Worm (Caenorhabditis elegans) whole organism, L4 larva: Measurements from ENCODE around the gene icap-1.
A peak's percentile ranks its signal among the peaks of the same experiment; 100 is the strongest.

ENCODE experiments used
- F10B5.3 ChIP-seq: sonication (generic microtip); optimal IDR thresholded peaks from 2 replicates; lab custom pipeline; 2016; ENCODE audit warnings: mild to moderate bottlenecking, missing genetic modification characterization, missing compliant biosample characterization
- Y48G9A.11 ChIP-seq: fragments of 200-800 bp; sonication (Bioruptor generic); IDR thresholded peaks from 2 replicates; pipeline ENCODE4 v1.3.6; 2022; ENCODE audit warnings: missing genetic modification reagents, missing genetic modification characterization, missing compliant biosample characterization
- Y5F2A.4 ChIP-seq: fragments of 200-800 bp; sonication (Bioruptor generic); optimal IDR thresholded peaks from 2 replicates; lab custom pipeline; 2018; ENCODE audit warnings: mild to moderate bottlenecking, missing genetic modification characterization, missing compliant biosample characterization
- ZK337.2 ChIP-seq: fragments of 200-800 bp; sonication (Bioruptor generic); IDR thresholded peaks from 2 replicates; pipeline ENCODE4 v1.3.6; 2022; ENCODE audit warnings: missing genetic modification reagents, missing genetic modification characterization, missing compliant biosample characterization
- ZK546.5 ChIP-seq, 2 experiments: sonication (generic microtip); optimal IDR thresholded peaks; 2 replicates each; lab custom pipeline; 2017; ENCODE audit warnings: missing biosample characterization in 2 of 2, missing genetic modification characterization in 2 of 2
- aha-1 ChIP-seq: fragments of 150-350 bp; peaks from one replicate; lab custom pipeline; 2014; ENCODE audit warnings: missing biosample characterization, missing genetic modification characterization
- ama-1 ChIP-seq: fragments of 150-350 bp; optimal IDR thresholded peaks from 2 replicates; lab custom pipeline; 2014; ENCODE audit warnings: inconsistent platforms, mixed read lengths
- ceh-28 ChIP-seq: fragments of 150-350 bp; optimal IDR thresholded peaks from 2 replicates; lab custom pipeline; 2014; ENCODE audit warnings: missing biosample characterization, missing genetic modification reagents, missing genetic modification characterization
- ceh-44 ChIP-seq: fragments of 200-800 bp; sonication (Bioruptor generic); IDR thresholded peaks from 2 replicates; pipeline ENCODE4 v1.3.6; 2022; ENCODE audit warnings: missing genetic modification reagents, missing genetic modification characterization, missing compliant biosample characterization
- ceh-62 ChIP-seq: sonication (generic microtip); optimal IDR thresholded peaks from 2 replicates; lab custom pipeline; 2017; ENCODE audit warnings: missing biosample characterization, missing genetic modification characterization
- ceh-82 ChIP-seq: sonication (generic microtip); optimal IDR thresholded peaks from 2 replicates; lab custom pipeline; 2017; ENCODE audit warnings: missing biosample characterization, missing genetic modification characterization
- daf-12 ChIP-seq: fragments of 150-350 bp; optimal IDR thresholded peaks from 2 replicates; lab custom pipeline; 2014; ENCODE audit warnings: missing biosample characterization, missing genetic modification reagents, missing genetic modification characterization
- daf-16 ChIP-seq, 3 experiments: sonication (generic microtip); optimal IDR thresholded peaks; 2 replicates each; lab custom pipeline; 2016 to 2017; ENCODE audit warnings: missing genetic modification characterization in 3 of 3, missing genetic modification reagents in 3 of 3, mild to moderate bottlenecking in 2 of 3, missing compliant biosample characterization in 2 of 3, missing biosample characterization in 1 of 3, moderate library complexity in 1 of 3
- daf-8 ChIP-seq: fragments of 200-800 bp; sonication (Bioruptor generic); IDR thresholded peaks from 2 replicates; pipeline ENCODE4 v1.3.6; 2022; ENCODE audit warnings: missing genetic modification characterization, missing compliant biosample characterization
- dmd-9 ChIP-seq: fragments of 200-800 bp; sonication (Bioruptor generic); IDR thresholded peaks from 2 replicates; pipeline ENCODE4 v1.3.6; 2022; ENCODE audit warnings: missing genetic modification reagents, missing genetic modification characterization, missing compliant biosample characterization
- dpl-1 ChIP-seq: fragments of 150-350 bp; optimal IDR thresholded peaks from 2 replicates; lab custom pipeline; 2014; ENCODE audit warnings: missing biosample characterization, missing genetic modification reagents, missing genetic modification characterization
- hmg-1.1 ChIP-seq: fragments of 200-800 bp; sonication (Bioruptor generic); IDR thresholded peaks from 2 replicates; pipeline ENCODE4 v1.3.6; 2022; ENCODE audit warnings: missing genetic modification reagents, missing genetic modification characterization, missing compliant biosample characterization
- lim-7 ChIP-seq: fragments of 200-800 bp; sonication (Bioruptor generic); IDR thresholded peaks from 2 replicates; pipeline ENCODE4 v1.3.6; 2022; ENCODE audit warnings: missing genetic modification characterization, missing compliant biosample characterization
- lin-13 ChIP-seq: fragments of 150-350 bp; optimal IDR thresholded peaks from 2 replicates; lab custom pipeline; 2014; ENCODE audit warnings: missing biosample characterization, missing genetic modification reagents, missing genetic modification characterization
- lin-15B ChIP-seq: fragments of 150-350 bp; sonication (generic microtip); optimal IDR thresholded peaks from 3 replicates; lab custom pipeline; 2014; ENCODE audit warnings: missing biosample characterization, missing genetic modification characterization
- lin-38 ChIP-seq: fragments of 200-800 bp; sonication (Bioruptor generic); IDR thresholded peaks from 2 replicates; pipeline ENCODE4 v1.3.6; 2022; ENCODE audit warnings: missing genetic modification reagents, missing genetic modification characterization, missing compliant biosample characterization
- lin-39 ChIP-seq: fragments of 150-350 bp; optimal IDR thresholded peaks from 2 replicates; lab custom pipeline; 2014; ENCODE audit warnings: missing biosample characterization, missing genetic modification reagents, missing genetic modification characterization
- mdt-29 ChIP-seq: fragments of 200-800 bp; sonication (Bioruptor generic); IDR thresholded peaks from 2 replicates; pipeline ENCODE4 v1.3.6; 2022; ENCODE audit warnings: missing genetic modification reagents, missing genetic modification characterization, missing compliant biosample characterization
- mes-2 ChIP-seq: sonication (generic microtip); optimal IDR thresholded peaks from 2 replicates; lab custom pipeline; 2016; ENCODE audit warnings: missing genotype, mild to moderate bottlenecking, missing genetic modification characterization, missing compliant biosample characterization; ENCODE audit not compliant: poor library complexity, severe bottlenecking
- nhr-10 ChIP-seq: fragments of 150-350 bp; optimal IDR thresholded peaks from 2 replicates; lab custom pipeline; 2014; ENCODE audit warnings: missing biosample characterization, missing genetic modification characterization
- nhr-11 ChIP-seq: fragments of 150-350 bp; optimal IDR thresholded peaks from 2 replicates; lab custom pipeline; 2014; ENCODE audit warnings: missing biosample characterization, missing genetic modification characterization
- nhr-237 ChIP-seq: sonication (generic microtip); optimal IDR thresholded peaks from 2 replicates; lab custom pipeline; 2017; ENCODE audit warnings: missing biosample characterization, missing genetic modification characterization
- nhr-41 ChIP-seq: fragments of 200-800 bp; sonication (Bioruptor generic); IDR thresholded peaks from 2 replicates; pipeline ENCODE4 v1.3.6; 2022; ENCODE audit warnings: missing genetic modification reagents, missing genetic modification characterization, missing compliant biosample characterization
- php-3 ChIP-seq: fragments of 200-800 bp; sonication (Bioruptor generic); IDR thresholded peaks from 2 replicates; pipeline ENCODE4 v1.3.6; 2022; ENCODE audit warnings: missing genetic modification reagents, missing genetic modification characterization, missing compliant biosample characterization
- set-16 ChIP-seq: fragments of 200-800 bp; sonication (Bioruptor generic); IDR thresholded peaks from 2 replicates; pipeline ENCODE4 v1.3.6; 2022; ENCODE audit warnings: missing genetic modification reagents, missing genetic modification characterization, missing compliant biosample characterization
- snpc-1.2 ChIP-seq: fragments of 200-800 bp; sonication (Bioruptor generic); IDR thresholded peaks from 2 replicates; pipeline ENCODE4 v1.3.6; 2022; ENCODE audit warnings: missing genetic modification reagents, missing genetic modification characterization, missing compliant biosample characterization
- snpc-4 ChIP-seq: fragments of 150-350 bp; optimal IDR thresholded peaks from 2 replicates; lab custom pipeline; 2014; ENCODE audit warnings: missing biosample characterization, missing genetic modification characterization
- spr-1 ChIP-seq: sonication (generic microtip); optimal IDR thresholded peaks from 2 replicates; lab custom pipeline; 2016; ENCODE audit warnings: mild to moderate bottlenecking, missing genetic modification characterization, missing compliant biosample characterization
- unc-62 ChIP-seq, 3 experiments: fragments of 150-350 bp in 1 of 3; sonication (generic microtip); optimal IDR thresholded peaks in 2 of 3; peaks in 1 of 3; 1 replicate in 1 of 3; 2 replicates in 2 of 3; lab custom pipeline; 2014 to 2017; ENCODE audit warnings: missing biosample characterization in 3 of 3, missing genetic modification characterization in 3 of 3, missing genetic modification reagents in 3 of 3, missing genotype in 1 of 3
- ztf-11 ChIP-seq: fragments of 150-350 bp; optimal IDR thresholded peaks from 2 replicates; lab custom pipeline; 2014; ENCODE audit warnings: missing biosample characterization, missing genetic modification characterization
- ztf-7 ChIP-seq: fragments of 150-350 bp; optimal IDR thresholded peaks from 2 replicates; lab custom pipeline; 2014; ENCODE audit warnings: missing biosample characterization, missing genetic modification characterization

Gene icap-1

ce11 chrIV:13774578-13774977, 12.2 kb downstream of the icap-1 start, which contains the start of gene Y45F10D.2:
Gene Y45F10D.2 (minus strand): TSS chrIV:13774678.
- no peak for TF ChIP-seq ztf-7 (tag; lab: Kevin White, UChicago)
- no peak for TF ChIP-seq nhr-10
- TF ChIP-seq aha-1 (tag; lab: Kevin White, UChicago), result peak; percentile 1
- no peak for TF ChIP-seq ceh-62
- no peak for TF ChIP-seq lin-38 (GFP tag; lab: Robert Waterston, UW)
- TF ChIP-seq lim-7 (GFP tag; lab: Robert Waterston, UW), result no peak
- TF ChIP-seq set-16 (GFP tag; lab: Robert Waterston, UW), result no peak
- TF ChIP-seq ZK546.5 (tag; optimal IDR thresholded peaks at IDR 0.05; lab: Kevin White, UChicago), result no peak
- TF ChIP-seq, all 104 proteins: peak for 1

ce11 chrIV:13764708-13765107, 22.1 kb downstream of the icap-1 start:
- TF ChIP-seq mes-2 (tag; lab: Kevin White, UChicago) (no peak), ceh-82 (no peak), ceh-28 (no peak), lin-13 (GFP tag; lab: Kevin White, UChicago) (no peak), F10B5.3 (no peak), nhr-237 (no peak), Y48G9A.11 (no peak), snpc-1.2 (GFP tag; lab: Robert Waterston, UW) (no peak), dpl-1 (GFP tag; lab: Kevin White, UChicago) (no peak), hmg-1.1 (GFP tag; lab: Robert Waterston, UW) (no peak), ztf-11 (tag; lab: Kevin White, UChicago) (no peak), php-3 (GFP tag; lab: Robert Waterston, UW) (no peak)

ce11 chrIV:13763449-13763848, 23.3 kb downstream of the icap-1 start:
- TF ChIP-seq unc-62 (GFP tag; optimal IDR thresholded peaks at IDR 0.05 in 1 of 2; lab: Kevin White, UChicago) (peak in 1 of 2 experiments; percentile 86), unc-62 (tag; optimal IDR thresholded peaks at IDR 0.05; lab: Kevin White, UChicago) (no peak), nhr-41 (GFP tag; lab: Robert Waterston, UW) (no peak)

ce11 chrIV:13755619-13756018, 31.1 kb downstream of the icap-1 start:
- TF ChIP-seq daf-8 (no peak), aha-1 (tag; lab: Kevin White, UChicago) (peak; percentile 90), unc-62 (GFP tag; optimal IDR thresholded peaks at IDR 0.05 in 1 of 2; lab: Kevin White, UChicago) (peak in 1 of 2 experiments; percentile 64), unc-62 (tag; optimal IDR thresholded peaks at IDR 0.05; lab: Kevin White, UChicago) (no peak)

ce11 chrIV:13750033-13750432, 36.7 kb downstream of the icap-1 start, which contains the start of gene sorb-1:
Gene sorb-1 (plus strand): TSS chrIV:13750333.
- TF ChIP-seq mdt-29 (GFP tag; lab: Robert Waterston, UW), result no peak
- TF ChIP-seq ceh-28, result no peak
- TF ChIP-seq aha-1 (tag; lab: Kevin White, UChicago), result peak; percentile 11
- no peak for TF ChIP-seq ceh-44
- no peak for TF ChIP-seq snpc-4 (tag; lab: Kevin White, UChicago)
- no peak for TF ChIP-seq nhr-237
- peak in 1 of 2 experiments; percentile 21 for TF ChIP-seq unc-62 (GFP tag; optimal IDR thresholded peaks at IDR 0.05 in 1 of 2; lab: Kevin White, UChicago)
- no peak for TF ChIP-seq unc-62 (tag; optimal IDR thresholded peaks at IDR 0.05; lab: Kevin White, UChicago)
- no peak for TF ChIP-seq lin-15B
- TF ChIP-seq Y5F2A.4 (GFP tag; lab: Kevin White, UChicago), result no peak
- no peak for TF ChIP-seq spr-1

- TF ChIP-seq aha-1 (tag; lab: Kevin White, UChicago) (peak; percentile 73), ceh-28 (no peak), nhr-11 (tag; lab: Kevin White, UChicago) (peak; percentile 8), ztf-7 (tag; lab: Kevin White, UChicago) (no peak), ZK546.5 (tag; optimal IDR thresholded peaks at IDR 0.05; lab: Kevin White, UChicago) (no peak), daf-16 (GFP tag; optimal IDR thresholded peaks at IDR 0.05; lab: Kevin White, UChicago) (no peak), daf-16 (tag; optimal IDR thresholded peaks at IDR 0.05; lab: Kevin White, UChicago) (no peak), dmd-9 (GFP tag; lab: Robert Waterston, UW) (no peak), ama-1 (lab: Kevin White, UChicago) (no peak), unc-62 (GFP tag; optimal IDR thresholded peaks at IDR 0.05 in 1 of 2; lab: Kevin White, UChicago) (peak in 1 of 2 experiments; percentile 7), unc-62 (tag; optimal IDR thresholded peaks at IDR 0.05; lab: Kevin White, UChicago) (no peak), lin-39 (tag; lab: Kevin White, UChicago) (no peak), set-16 (GFP tag; lab: Robert Waterston, UW) (no peak), ZK337.2 (GFP tag; lab: Robert Waterston, UW) (no peak), daf-12 (tag; lab: Kevin White, UChicago) (no peak)
Observed at ce11 chrIV:13748798-13749197, 38.0 kb downstream of the icap-1 start.
